Worm (Caenorhabditis elegans) whole organism, L3 larva: Measurements from ENCODE around the gene T28C12.15.

Experiments
- R02D3.7 ChIP-seq: fragments of 150-350 bp; optimal IDR thresholded peaks from 2 replicates; lab custom pipeline; 2014; ENCODE audit warnings: missing biosample characterization, missing genetic modification characterization
- ZK546.5 ChIP-seq: sonication (generic microtip); optimal IDR thresholded peaks from 2 replicates; lab custom pipeline; 2017; ENCODE audit warnings: missing biosample characterization, missing genetic modification characterization
- aly-2 ChIP-seq: fragments of 150-350 bp; optimal IDR thresholded peaks from 2 replicates; lab custom pipeline; 2014; ENCODE audit warnings: missing biosample characterization, missing genetic modification characterization
- ceh-9 ChIP-seq: sonication (generic microtip); optimal IDR thresholded peaks from 2 replicates; lab custom pipeline; 2018; ENCODE audit warnings: missing biosample characterization, missing genetic modification characterization
- daf-12 ChIP-seq: fragments of 150-350 bp; optimal IDR thresholded peaks from 2 replicates; lab custom pipeline; 2014; ENCODE audit warnings: missing biosample characterization, missing genetic modification reagents, missing genetic modification characterization
- egl-5 ChIP-seq: fragments of 150-350 bp; optimal IDR thresholded peaks from 2 replicates; lab custom pipeline; 2017; ENCODE audit warnings: missing biosample characterization, missing genetic modification reagents, missing genetic modification characterization, inconsistent platforms
- elt-1 ChIP-seq: fragments of 150-350 bp; optimal IDR thresholded peaks from 2 replicates; lab custom pipeline; 2014; ENCODE audit warnings: missing biosample characterization, missing genetic modification characterization
- elt-2 ChIP-seq: sonication (generic microtip); optimal IDR thresholded peaks from 2 replicates; lab custom pipeline; 2016; ENCODE audit warnings: missing genetic modification reagents, mild to moderate bottlenecking, missing genetic modification characterization, missing compliant biosample characterization
- eor-1 ChIP-seq, 2 experiments: fragments of 150-350 bp; optimal IDR thresholded peaks; 2 replicates each; lab custom pipeline; 2014 to 2018; ENCODE audit warnings: missing biosample characterization in 2 of 2, missing genetic modification characterization in 2 of 2
- fkh-10 ChIP-seq: sonication (generic microtip); optimal IDR thresholded peaks from 2 replicates; lab custom pipeline; 2017; ENCODE audit warnings: missing biosample characterization, missing genetic modification reagents, missing genetic modification characterization
- fkh-2 ChIP-seq: fragments of 150-350 bp; optimal IDR thresholded peaks from 2 replicates; lab custom pipeline; 2014; ENCODE audit warnings: missing biosample characterization, missing genetic modification reagents, missing genetic modification characterization
- hmg-11 ChIP-seq: sonication (generic microtip); optimal IDR thresholded peaks from 2 replicates; lab custom pipeline; 2016; ENCODE audit warnings: missing genetic modification characterization, missing compliant biosample characterization
- jun-1 ChIP-seq: fragments of 150-350 bp; optimal IDR thresholded peaks from 2 replicates; lab custom pipeline; 2014; ENCODE audit warnings: missing biosample characterization, missing genetic modification reagents, missing genetic modification characterization
- lin-39 ChIP-seq: fragments of 150-350 bp; optimal IDR thresholded peaks from 2 replicates; lab custom pipeline; 2018; ENCODE audit warnings: missing biosample characterization, missing genetic modification reagents, missing genetic modification characterization
- lsy-12 ChIP-seq: sonication (generic microtip); optimal IDR thresholded peaks from 2 replicates; lab custom pipeline; 2016; ENCODE audit warnings: mild to moderate bottlenecking, missing genetic modification characterization, missing compliant biosample characterization
- mdl-1 ChIP-seq: fragments of 150-350 bp; optimal IDR thresholded peaks from 2 replicates; lab custom pipeline; 2014; ENCODE audit warnings: missing biosample characterization, missing genetic modification characterization
- mml-1 ChIP-seq: fragments of 150-350 bp; sonication (generic microtip); optimal IDR thresholded peaks from 3 replicates; lab custom pipeline; 2014; ENCODE audit warnings: missing biosample characterization, missing genetic modification characterization
- nfya-1 ChIP-seq: sonication (generic microtip); optimal IDR thresholded peaks from 2 replicates; lab custom pipeline; 2017; ENCODE audit warnings: missing genetic modification characterization, mild to moderate bottlenecking, missing compliant biosample characterization, antibody characterized with exemption, moderate library complexity; ENCODE audit not compliant: insufficient read depth
- nhr-11 ChIP-seq: fragments of 150-350 bp; optimal IDR thresholded peaks from 2 replicates; lab custom pipeline; 2014; ENCODE audit warnings: missing biosample characterization, missing genetic modification characterization
- nhr-12 ChIP-seq: fragments of 150-350 bp; optimal IDR thresholded peaks from 2 replicates; lab custom pipeline; 2014; ENCODE audit warnings: missing biosample characterization, missing genetic modification characterization
- nhr-23 ChIP-seq: fragments of 150-350 bp; optimal IDR thresholded peaks from 2 replicates; lab custom pipeline; 2014; ENCODE audit warnings: missing biosample characterization, missing genetic modification reagents, missing genetic modification characterization
- nhr-237 ChIP-seq: fragments of 150-350 bp; optimal IDR thresholded peaks from 2 replicates; lab custom pipeline; 2014; ENCODE audit warnings: missing biosample characterization, missing genetic modification characterization
- nhr-28 ChIP-seq: fragments of 150-350 bp; optimal IDR thresholded peaks from 2 replicates; lab custom pipeline; 2014; ENCODE audit warnings: missing biosample characterization, missing genetic modification characterization
- nhr-67 ChIP-seq: fragments of 150-350 bp; optimal IDR thresholded peaks from 2 replicates; lab custom pipeline; 2014; ENCODE audit warnings: missing biosample characterization, missing genetic modification characterization
- nhr-77 ChIP-seq: fragments of 150-350 bp; optimal IDR thresholded peaks from 2 replicates; lab custom pipeline; 2014; ENCODE audit warnings: missing biosample characterization, missing genetic modification characterization
- pha-4 ChIP-seq: fragments of 150-350 bp; optimal IDR thresholded peaks from 2 replicates; lab custom pipeline; 2014; ENCODE audit warnings: missing biosample characterization, missing genetic modification reagents, missing genetic modification characterization
- pqm-1 ChIP-seq: fragments of 150-350 bp; optimal IDR thresholded peaks from 2 replicates; lab custom pipeline; 2017; ENCODE audit warnings: missing biosample characterization, missing genetic modification characterization, inconsistent platforms
- skn-1 ChIP-seq: fragments of 150-350 bp; optimal IDR thresholded peaks from 2 replicates; lab custom pipeline; 2014; ENCODE audit warnings: missing biosample characterization, missing genetic modification characterization
- snpc-4 ChIP-seq: fragments of 150-350 bp; optimal IDR thresholded peaks from 2 replicates; lab custom pipeline; 2014; ENCODE audit warnings: missing biosample characterization, missing genetic modification characterization
- unc-39 ChIP-seq: sonication (generic microtip); optimal IDR thresholded peaks from 4 replicates; lab custom pipeline; 2017; ENCODE audit warnings: missing biosample characterization, missing genetic modification characterization
- unc-62 ChIP-seq: fragments of 150-350 bp; sonication (generic microtip); optimal IDR thresholded peaks from 4 replicates; lab custom pipeline; 2014; ENCODE audit warnings: missing biosample characterization, missing genetic modification reagents, missing genetic modification characterization
- zag-1 ChIP-seq: fragments of 150-350 bp; optimal IDR thresholded peaks from 2 replicates; lab custom pipeline; 2014; ENCODE audit warnings: missing biosample characterization, missing genetic modification characterization
- ztf-11 ChIP-seq: fragments of 150-350 bp; optimal IDR thresholded peaks from 2 replicates; lab custom pipeline; 2014; ENCODE audit warnings: missing biosample characterization, missing genetic modification characterization
- ztf-4 ChIP-seq: fragments of 150-350 bp; optimal IDR thresholded peaks from 2 replicates; lab custom pipeline; 2014; ENCODE audit warnings: missing biosample characterization, missing genetic modification characterization

The T28C12.15 gene

DNA sequence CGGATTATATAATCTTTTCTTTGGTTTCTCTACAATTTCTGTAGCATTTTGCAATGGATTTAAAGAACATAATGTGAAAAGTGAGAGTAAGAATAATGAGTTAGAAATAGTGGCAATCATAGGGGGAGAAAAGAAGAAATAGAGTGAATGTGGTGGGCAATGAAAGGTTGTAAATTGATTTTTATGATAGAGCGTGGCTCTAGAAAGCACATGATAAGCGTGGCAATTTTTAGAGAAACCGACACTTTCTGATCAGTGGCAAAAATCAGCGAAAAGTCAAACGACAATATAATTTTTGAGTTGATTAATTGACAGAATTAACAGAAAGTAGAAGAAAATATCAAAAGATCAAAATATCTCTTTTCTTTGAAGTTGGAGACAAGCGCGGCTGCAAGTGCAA lies 29.2 kb downstream of the T28C12.15 start, which contains the start of gene K12B6.9:
K12B6.9 (minus strand) TSS at position 266 of the 400 bp plus-strand sequence.
- peak; percentile 75 for TF ChIP-seq elt-2 (tag; lab: Kevin White, UChicago)
- TF ChIP-seq skn-1 (tag; lab: Kevin White, UChicago): no peak
- TF ChIP-seq pqm-1 (tag; lab: Kevin White, UChicago): peak; percentile 25

DNA sequence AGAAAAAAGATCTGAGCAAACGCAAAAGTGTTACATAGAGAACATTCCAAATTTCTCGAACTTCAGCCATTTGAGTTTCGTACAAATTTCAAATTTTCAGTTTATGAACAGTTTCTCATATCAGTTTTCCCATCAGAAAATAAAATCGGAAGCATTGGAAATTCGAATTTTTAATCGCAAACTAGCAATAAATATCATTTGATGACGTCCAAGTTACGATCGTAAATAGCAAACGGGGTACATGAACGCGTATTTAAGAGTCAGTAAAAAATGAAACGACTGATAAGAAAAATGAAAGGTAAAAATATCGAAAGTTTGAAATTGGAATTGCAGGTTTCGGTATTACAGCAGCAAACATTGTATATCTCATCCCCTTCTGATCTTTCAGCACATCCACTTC lies 30.3 kb downstream of the T28C12.15 start:
- TF ChIP-seq fkh-10: no peak
- TF ChIP-seq daf-12 (tag; lab: Kevin White, UChicago): no peak
- TF ChIP-seq elt-2 (tag; lab: Kevin White, UChicago): peak; percentile 78
- TF ChIP-seq ceh-9 (tag; lab: Kevin White, UChicago): no peak
- TF ChIP-seq mdl-1 (tag; lab: Kevin White, UChicago): no peak
- peak; percentile 13 for TF ChIP-seq pha-4
- TF ChIP-seq elt-1: no peak
- no peak for TF ChIP-seq lsy-12 (tag; lab: Kevin White, UChicago)

DNA sequence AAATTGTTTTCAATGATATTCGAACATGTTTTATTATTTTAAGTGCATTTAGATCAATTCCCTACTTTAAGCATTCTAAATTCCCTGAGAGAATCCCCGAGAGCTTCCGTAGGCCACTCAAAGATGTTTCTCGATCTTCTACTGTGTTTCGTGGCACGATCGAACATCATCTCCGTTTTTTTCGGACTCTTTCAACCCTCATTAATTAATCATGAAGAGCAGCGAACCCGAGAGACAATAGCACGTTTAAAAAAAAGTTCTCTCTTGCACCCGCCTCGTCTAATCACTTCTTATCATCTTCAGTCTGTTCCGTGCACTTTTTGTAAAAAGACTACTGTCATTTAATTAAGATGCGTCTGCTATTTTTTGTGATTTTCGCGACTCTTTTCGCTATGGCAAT lies 33.0 kb downstream of the T28C12.15 start, which contains the start of gene K12B6.11:
K12B6.11 (plus strand) TSS at position 301 of the 400 bp plus-strand sequence.
- TF ChIP-seq nhr-23: no peak

DNA sequence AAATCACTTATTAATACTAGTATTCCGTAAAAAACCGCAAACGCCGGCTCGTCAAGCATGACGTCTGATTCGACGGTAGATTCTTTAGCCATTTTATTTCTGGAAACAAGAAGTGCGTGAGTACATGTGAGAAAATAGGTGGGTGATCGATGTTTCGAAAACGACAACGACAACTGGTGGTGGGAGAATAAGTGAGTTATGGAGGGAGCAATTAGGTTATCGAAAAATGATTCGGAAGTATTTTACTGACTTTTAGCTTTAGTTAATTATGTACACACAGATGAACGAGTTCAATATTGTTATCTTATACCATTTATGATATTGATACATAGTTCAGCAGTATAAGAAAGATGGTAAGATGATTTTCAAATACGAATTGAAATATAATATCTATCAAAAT lies 35.2 kb downstream of the T28C12.15 start, which contains the start of gene srn-1:
srn-1 (minus strand) TSS at position 101 of the 400 bp plus-strand sequence.
- TF ChIP-seq ztf-4 (no peak), nfya-1 (tag; lab: Kevin White, UChicago) (no peak), nhr-11 (tag; lab: Kevin White, UChicago) (no peak), skn-1 (tag; lab: Kevin White, UChicago) (no peak), lsy-12 (tag; lab: Kevin White, UChicago) (no peak), ztf-11 (tag; lab: Kevin White, UChicago) (no peak), zag-1 (no peak), elt-1 (no peak), daf-12 (tag; lab: Kevin White, UChicago) (no peak), ZK546.5 (tag; lab: Kevin White, UChicago) (no peak), jun-1 (no peak), unc-62 (no peak), fkh-2 (tag; lab: Kevin White, UChicago) (no peak), aly-2 (tag; lab: Kevin White, UChicago) (no peak), mml-1 (no peak), fkh-10 (no peak), mdl-1 (tag; lab: Kevin White, UChicago) (no peak), nhr-28 (tag; lab: Kevin White, UChicago) (no peak)

DNA sequence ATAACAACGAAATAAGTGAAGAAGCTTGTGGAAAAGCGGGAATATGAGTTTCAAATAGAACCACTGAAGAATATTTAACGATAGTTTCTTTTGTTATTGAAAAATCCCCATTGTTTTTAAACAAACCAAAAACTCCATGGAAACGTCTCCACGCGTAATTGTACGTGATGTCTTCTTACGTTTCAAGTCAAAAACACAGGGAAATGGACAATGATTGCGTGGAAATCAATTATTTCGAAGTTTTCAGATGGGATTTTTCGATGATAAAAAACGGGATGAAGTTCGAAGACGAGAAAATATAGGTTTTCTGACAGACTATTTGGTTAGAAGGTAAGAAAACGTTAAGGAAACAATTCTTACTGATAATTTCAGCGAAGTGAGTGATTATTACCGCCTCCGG lies 40.4 kb downstream of the T28C12.15 start, which contains the start of the genes K12B6.4 and spe-49:
K12B6.4 (minus strand) TSS at position 101 of the 400 bp plus-strand sequence.
spe-49 (plus strand) TSS at position 185 of the 400 bp plus-strand sequence.
- TF ChIP-seq nhr-12 (tag; lab: Kevin White, UChicago) (no peak), fkh-10 (no peak), ztf-4 (no peak), snpc-4 (no peak), R02D3.7 (tag; lab: Kevin White, UChicago) (no peak), eor-1 (tag; optimal IDR thresholded peaks at IDR 0.05; lab: Kevin White, UChicago) (no peak), nhr-77 (tag; lab: Kevin White, UChicago) (no peak), unc-39 (tag; lab: Kevin White, UChicago) (no peak), elt-2 (tag; lab: Kevin White, UChicago) (no peak), elt-1 (no peak), hmg-11 (tag; lab: Kevin White, UChicago) (no peak), lin-39 (tag; lab: Kevin White, UChicago) (no peak)
- TF ChIP-seq, all 47 proteins: peak for 0

DNA sequence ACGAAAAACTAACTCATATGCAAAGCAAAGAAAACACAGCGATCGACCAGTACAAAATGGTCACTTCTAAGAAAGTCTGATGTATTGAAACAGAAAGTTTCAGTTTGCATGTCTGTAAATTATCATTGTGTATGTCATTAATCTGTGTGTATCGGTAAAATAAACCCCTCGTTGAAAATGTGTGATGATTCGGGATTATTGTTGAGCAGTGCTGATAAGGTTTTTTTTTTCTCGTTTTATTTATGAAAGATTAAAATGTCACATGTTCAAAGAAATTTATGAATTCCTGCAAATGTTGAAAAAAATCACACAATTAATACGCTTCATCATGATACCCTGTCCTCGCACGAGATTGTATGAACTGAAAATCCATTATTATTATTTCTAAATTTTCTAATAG lies 41.5 kb downstream of the T28C12.15 start:
- TF ChIP-seq ceh-9 (tag; lab: Kevin White, UChicago) (no peak), ZK546.5 (tag; lab: Kevin White, UChicago) (no peak), eor-1 (tag; optimal IDR thresholded peaks at IDR 0.05; lab: Kevin White, UChicago) (no peak), skn-1 (tag; lab: Kevin White, UChicago) (no peak), aly-2 (tag; lab: Kevin White, UChicago) (no peak), nhr-11 (tag; lab: Kevin White, UChicago) (no peak), mdl-1 (tag; lab: Kevin White, UChicago) (no peak), fkh-2 (tag; lab: Kevin White, UChicago) (no peak), nhr-237 (tag; lab: Kevin White, UChicago) (no peak), egl-5 (no peak), daf-12 (tag; lab: Kevin White, UChicago) (no peak), elt-2 (tag; lab: Kevin White, UChicago) (peak; percentile 64), pqm-1 (tag; lab: Kevin White, UChicago) (peak; percentile 77), nhr-67 (tag; lab: Kevin White, UChicago) (no peak), elt-1 (no peak), nhr-77 (tag; lab: Kevin White, UChicago) (no peak)
